Worm (Caenorhabditis elegans) whole organism, L4 larva: ENCODE results near the gene ZK856.14.
A peak's percentile ranks its signal among the peaks of the same experiment; 100 is the strongest.

Source experiments
- F37D6.2 ChIP-seq: sonication (generic microtip); optimal IDR thresholded peaks from 2 replicates; lab custom pipeline; 2016; ENCODE audit warnings: mild to moderate bottlenecking, missing genetic modification characterization, missing compliant biosample characterization
- T26A8.4 ChIP-seq: fragments of 200-800 bp; sonication (Bioruptor generic); IDR thresholded peaks from 2 replicates; pipeline ENCODE4 v1.3.6; 2022; ENCODE audit warnings: missing genetic modification characterization, missing compliant biosample characterization
- ZK337.2 ChIP-seq: fragments of 200-800 bp; sonication (Bioruptor generic); IDR thresholded peaks from 2 replicates; pipeline ENCODE4 v1.3.6; 2022; ENCODE audit warnings: missing genetic modification reagents, missing genetic modification characterization, missing compliant biosample characterization
- aha-1 ChIP-seq: fragments of 150-350 bp; peaks from one replicate; lab custom pipeline; 2014; ENCODE audit warnings: missing biosample characterization, missing genetic modification characterization
- aly-2 ChIP-seq: sonication (generic microtip); optimal IDR thresholded peaks from 2 replicates; lab custom pipeline; 2018; ENCODE audit warnings: missing biosample characterization, missing genetic modification characterization
- ama-1 ChIP-seq: fragments of 150-350 bp; optimal IDR thresholded peaks from 2 replicates; lab custom pipeline; 2014; ENCODE audit warnings: inconsistent platforms, mixed read lengths
- arid-1 ChIP-seq: fragments of 200-800 bp; sonication (Bioruptor generic); conservative IDR thresholded peaks from 2 replicates; pipeline ENCODE4 v1.3.6; 2022; ENCODE audit warnings: missing genetic modification reagents, missing genetic modification characterization, missing compliant biosample characterization
- attf-4 ChIP-seq: sonication (generic microtip); optimal IDR thresholded peaks from 3 replicates; lab custom pipeline; 2017; ENCODE audit warnings: missing biosample characterization, missing genetic modification characterization
- ceh-44 ChIP-seq: fragments of 200-800 bp; sonication (Bioruptor generic); IDR thresholded peaks from 2 replicates; pipeline ENCODE4 v1.3.6; 2022; ENCODE audit warnings: missing genetic modification reagents, missing genetic modification characterization, missing compliant biosample characterization
- ces-1 ChIP-seq: fragments of 150-350 bp; sonication (generic microtip); optimal IDR thresholded peaks from 4 replicates; lab custom pipeline; 2014; ENCODE audit warnings: missing biosample characterization, missing genetic modification reagents, missing genetic modification characterization
- cey-2 ChIP-seq: sonication (generic microtip); optimal IDR thresholded peaks from 3 replicates; lab custom pipeline; 2017; ENCODE audit warnings: missing genetic modification characterization, mild to moderate bottlenecking, missing compliant biosample characterization, antibody characterized with exemption, borderline replicate concordance; ENCODE audit not compliant: insufficient read depth
- ctbp-1 ChIP-seq: fragments of 200-800 bp; sonication (Bioruptor generic); IDR thresholded peaks from 2 replicates; pipeline ENCODE4 v1.3.6; 2022; ENCODE audit warnings: missing genetic modification reagents, missing genetic modification characterization, missing compliant biosample characterization
- daf-16 ChIP-seq, 3 experiments: sonication (generic microtip); optimal IDR thresholded peaks; 2 replicates each; lab custom pipeline; 2016 to 2017; ENCODE audit warnings: missing genetic modification characterization in 3 of 3, missing genetic modification reagents in 3 of 3, mild to moderate bottlenecking in 2 of 3, missing compliant biosample characterization in 2 of 3, missing biosample characterization in 1 of 3, moderate library complexity in 1 of 3
- daf-19 ChIP-seq: fragments of 200-800 bp; sonication (Bioruptor generic); conservative IDR thresholded peaks from 2 replicates; pipeline ENCODE4 v1.3.6; 2022; ENCODE audit warnings: missing genetic modification characterization, missing compliant biosample characterization
- dmd-6 ChIP-seq: fragments of 200-800 bp; sonication (Bioruptor generic); IDR thresholded peaks from 2 replicates; pipeline ENCODE4 v1.3.6; 2022; ENCODE audit warnings: missing genetic modification reagents, missing genetic modification characterization, missing compliant biosample characterization
- dmd-9 ChIP-seq: fragments of 200-800 bp; sonication (Bioruptor generic); IDR thresholded peaks from 2 replicates; pipeline ENCODE4 v1.3.6; 2022; ENCODE audit warnings: missing genetic modification reagents, missing genetic modification characterization, missing compliant biosample characterization
- dve-1 ChIP-seq: sonication (generic microtip); optimal IDR thresholded peaks from 2 replicates; lab custom pipeline; 2017; ENCODE audit warnings: antibody characterized with exemption, mild to moderate bottlenecking, missing genetic modification characterization, missing compliant biosample characterization; ENCODE audit not compliant: insufficient read depth
- hif-1 ChIP-seq, 2 experiments: sonication (generic microtip); optimal IDR thresholded peaks; 2 replicates each; lab custom pipeline; 2016 to 2017; ENCODE audit warnings: missing compliant biosample characterization in 2 of 2, missing genetic modification characterization in 2 of 2, missing genetic modification reagents in 2 of 2, missing genotype in 2 of 2, mild to moderate bottlenecking in 1 of 2
- hlh-30 ChIP-seq: sonication (generic microtip); optimal IDR thresholded peaks from 2 replicates; lab custom pipeline; 2017; ENCODE audit warnings: antibody characterized with exemption, mild to moderate bottlenecking, missing genetic modification characterization, missing compliant biosample characterization; ENCODE audit not compliant: insufficient read depth
- lin-38 ChIP-seq: fragments of 200-800 bp; sonication (Bioruptor generic); IDR thresholded peaks from 2 replicates; pipeline ENCODE4 v1.3.6; 2022; ENCODE audit warnings: missing genetic modification reagents, missing genetic modification characterization, missing compliant biosample characterization
- madf-9 ChIP-seq: fragments of 200-800 bp; sonication (Bioruptor generic); conservative IDR thresholded peaks from 2 replicates; pipeline ENCODE4 v1.3.6; 2022; ENCODE audit warnings: missing genetic modification reagents, missing genetic modification characterization, missing compliant biosample characterization
- mdl-1 ChIP-seq, 2 experiments: fragments of 150-350 bp in 1 of 2; sonication (generic microtip) in 1 of 2; optimal IDR thresholded peaks; 2 replicates each; lab custom pipeline; 2014 to 2017; ENCODE audit warnings: missing biosample characterization in 2 of 2, missing genetic modification characterization in 2 of 2
- mxl-2 ChIP-seq: fragments of 200-800 bp; sonication (Bioruptor generic); conservative IDR thresholded peaks from 2 replicates; pipeline ENCODE4 v1.3.6; 2022; ENCODE audit warnings: missing genetic modification reagents, missing genetic modification characterization, missing compliant biosample characterization
- nhr-237 ChIP-seq: sonication (generic microtip); optimal IDR thresholded peaks from 2 replicates; lab custom pipeline; 2017; ENCODE audit warnings: missing biosample characterization, missing genetic modification characterization
- nhr-28 ChIP-seq: fragments of 150-350 bp; optimal IDR thresholded peaks from 2 replicates; lab custom pipeline; 2014; ENCODE audit warnings: missing biosample characterization, missing genetic modification characterization
- nhr-48 ChIP-seq: sonication (generic microtip); optimal IDR thresholded peaks from 2 replicates; lab custom pipeline; 2016; ENCODE audit warnings: mild to moderate bottlenecking, missing genetic modification characterization, missing compliant biosample characterization
- nhr-76 ChIP-seq: fragments of 150-350 bp; optimal IDR thresholded peaks from 2 replicates; lab custom pipeline; 2014; ENCODE audit warnings: missing biosample characterization, missing genetic modification characterization
- nhr-77 ChIP-seq: fragments of 150-350 bp; optimal IDR thresholded peaks from 2 replicates; lab custom pipeline; 2014; ENCODE audit warnings: missing biosample characterization, missing genetic modification characterization
- pha-4 ChIP-seq, 2 experiments: fragments of 150-350 bp in 1 of 2; fragments of 200-800 bp in 1 of 2; sonication (Bioruptor generic) in 1 of 2; IDR thresholded peaks in 1 of 2; optimal IDR thresholded peaks in 1 of 2; 2 replicates each; pipeline versions ENCODE4 v1.3.6 to Lab custom; 2014 to 2022; ENCODE audit warnings: missing genetic modification characterization in 2 of 2, missing genetic modification reagents in 2 of 2, missing biosample characterization in 1 of 2, missing compliant biosample characterization in 1 of 2
- php-3 ChIP-seq: fragments of 200-800 bp; sonication (Bioruptor generic); IDR thresholded peaks from 2 replicates; pipeline ENCODE4 v1.3.6; 2022; ENCODE audit warnings: missing genetic modification reagents, missing genetic modification characterization, missing compliant biosample characterization
- pqm-1 ChIP-seq: sonication (generic microtip); optimal IDR thresholded peaks from 2 replicates; lab custom pipeline; 2017; ENCODE audit warnings: missing biosample characterization, missing genetic modification characterization
- sdz-12 ChIP-seq: fragments of 200-800 bp; sonication (Bioruptor generic); optimal IDR thresholded peaks from 2 replicates; lab custom pipeline; 2018; ENCODE audit warnings: mild to moderate bottlenecking, missing genetic modification characterization, missing compliant biosample characterization
- skn-1 ChIP-seq: fragments of 150-350 bp; optimal IDR thresholded peaks from 2 replicates; lab custom pipeline; 2014; ENCODE audit warnings: missing biosample characterization, missing genetic modification characterization
- tag-97 ChIP-seq: fragments of 200-800 bp; sonication (Bioruptor generic); IDR thresholded peaks from 2 replicates; pipeline ENCODE4 v1.3.6; 2022; ENCODE audit warnings: missing genetic modification characterization, missing compliant biosample characterization
- tra-1 ChIP-seq: fragments of 200-800 bp; sonication (Bioruptor generic); IDR thresholded peaks from 2 replicates; pipeline ENCODE4 v1.3.6; 2022; ENCODE audit warnings: missing genetic modification reagents, missing genetic modification characterization, missing compliant biosample characterization
- unc-62 ChIP-seq, 3 experiments: fragments of 150-350 bp in 1 of 3; sonication (generic microtip); optimal IDR thresholded peaks in 2 of 3; peaks in 1 of 3; 1 replicate in 1 of 3; 2 replicates in 2 of 3; lab custom pipeline; 2014 to 2017; ENCODE audit warnings: missing biosample characterization in 3 of 3, missing genetic modification characterization in 3 of 3, missing genetic modification reagents in 3 of 3, missing genotype in 1 of 3
- ztf-7 ChIP-seq: fragments of 150-350 bp; optimal IDR thresholded peaks from 2 replicates; lab custom pipeline; 2014; ENCODE audit warnings: missing biosample characterization, missing genetic modification characterization

The ZK856.14 gene

DNA sequence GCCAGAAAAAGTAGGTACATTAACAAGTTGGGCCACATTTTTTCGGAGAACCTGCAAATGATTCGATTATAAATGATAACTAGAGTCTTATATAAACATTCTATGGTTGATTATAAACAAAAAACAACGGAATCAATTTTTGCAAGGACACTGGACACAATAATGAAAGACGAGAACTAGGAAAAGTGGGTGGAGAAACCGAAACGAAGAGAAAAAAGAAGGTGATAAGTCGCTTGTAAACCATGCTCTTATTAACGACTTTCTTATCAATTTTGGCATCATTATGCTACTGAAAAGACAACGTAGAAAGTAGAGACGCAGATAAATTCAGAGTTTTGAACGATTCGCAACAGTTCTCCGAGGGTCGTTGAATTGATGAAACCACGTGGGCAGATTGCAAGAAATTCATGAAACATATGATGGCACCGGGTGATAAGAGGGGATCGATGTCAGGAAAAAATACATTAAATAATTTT lies 26.7 kb upstream of the ZK856.14 start, which contains the start of gene ZK856.5 (continued):
- no peak for TF ChIP-seq daf-16 (GFP tag; optimal IDR thresholded peaks at IDR 0.05; lab: Kevin White, UChicago)
- peak; percentile 69 for TF ChIP-seq daf-16 (tag; optimal IDR thresholded peaks at IDR 0.05; lab: Kevin White, UChicago)
- TF ChIP-seq dmd-6 (GFP tag; lab: Robert Waterston, UW) = no peak; the same call in 1 of the 2 replicates
- no peak for TF ChIP-seq skn-1 (tag; lab: Kevin White, UChicago)
- TF ChIP-seq lin-38 (GFP tag; lab: Robert Waterston, UW) = no peak
- TF ChIP-seq nhr-237 = no peak
- no peak for TF ChIP-seq cey-2 (tag; lab: Kevin White, UChicago)
- no peak for TF ChIP-seq tag-97 (GFP tag; lab: Robert Waterston, UW)
- TF ChIP-seq mdl-1 (tag; optimal IDR thresholded peaks at IDR 0.05; lab: Kevin White, UChicago) = peak in 1 of 2 experiments; percentile 37
- no peak for TF ChIP-seq pha-4 (GFP tag; IDR thresholded peaks at IDR 0.05; lab: Robert Waterston, UW)
- TF ChIP-seq pha-4 (tag; optimal IDR thresholded peaks at IDR 0.05; lab: Kevin White, UChicago) = no peak
- TF ChIP-seq ctbp-1 (GFP tag; lab: Robert Waterston, UW) = no peak
- TF ChIP-seq ama-1 (lab: Kevin White, UChicago) = no peak
- TF ChIP-seq hif-1 (tag; optimal IDR thresholded peaks at IDR 0.05; lab: Kevin White, UChicago) = no peak
- no peak for TF ChIP-seq ces-1 (GFP tag; lab: Kevin White, UChicago)
- TF ChIP-seq ztf-7 = no peak
- TF ChIP-seq aly-2 (tag; lab: Kevin White, UChicago) = no peak
- no peak for TF ChIP-seq madf-9 (GFP tag; lab: Robert Waterston, UW)
- no peak for TF ChIP-seq F37D6.2 (tag; lab: Kevin White, UChicago)
- TF ChIP-seq arid-1 = no peak
- TF ChIP-seq php-3 (GFP tag; lab: Robert Waterston, UW) = peak; percentile 95
- no peak for TF ChIP-seq nhr-77 (tag; lab: Kevin White, UChicago)
- no peak for TF ChIP-seq dmd-9
- peak; percentile 34; the same call in 1 of the 2 replicates for TF ChIP-seq tra-1 (GFP tag; lab: Robert Waterston, UW)
- TF ChIP-seq daf-19 (GFP tag; lab: Robert Waterston, UW) = no peak
- peak; percentile 3 for TF ChIP-seq nhr-48 (tag; lab: Kevin White, UChicago)
- TF ChIP-seq hlh-30 (tag; lab: Kevin White, UChicago) = peak; percentile 21
- TF ChIP-seq attf-4 (tag; lab: Kevin White, UChicago) = no peak
- TF ChIP-seq dve-1 (tag; lab: Kevin White, UChicago) = peak; percentile 67
- no peak for TF ChIP-seq ceh-44 (GFP tag; lab: Robert Waterston, UW)
- TF ChIP-seq mxl-2 (GFP tag; lab: Robert Waterston, UW) = no peak
- no peak for TF ChIP-seq ZK337.2 (GFP tag; lab: Robert Waterston, UW)

DNA sequence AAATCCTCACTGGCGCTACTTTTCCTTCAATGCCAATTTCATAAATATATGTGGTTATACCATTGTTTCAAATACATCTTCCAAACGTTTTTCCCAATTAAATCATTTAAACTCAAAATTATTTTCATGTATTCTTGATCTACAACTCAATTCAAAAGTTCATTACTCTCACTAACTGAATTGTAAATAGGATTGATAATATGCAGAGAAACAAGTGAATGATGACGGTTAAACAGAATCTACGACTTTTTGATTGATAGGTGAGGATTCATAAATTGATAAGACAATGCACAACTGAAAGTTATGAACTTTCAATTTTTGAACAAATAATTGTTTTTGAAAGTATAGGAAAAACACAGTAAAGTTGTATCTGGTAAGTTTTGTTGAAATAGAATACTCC lies 25.6 kb upstream of the ZK856.14 start:
- TF ChIP-seq skn-1 (tag; lab: Kevin White, UChicago) (no peak), T26A8.4 (GFP tag; lab: Robert Waterston, UW) (no peak), pha-4 (GFP tag; IDR thresholded peaks at IDR 0.05; lab: Robert Waterston, UW) (no peak), pha-4 (tag; optimal IDR thresholded peaks at IDR 0.05; lab: Kevin White, UChicago) (no peak), tra-1 (GFP tag; lab: Robert Waterston, UW) (no peak), php-3 (GFP tag; lab: Robert Waterston, UW) (peak; percentile 14; the same call in 1 of the 2 replicates), aha-1 (tag; lab: Kevin White, UChicago) (peak; percentile 41), sdz-12 (no peak), unc-62 (GFP tag; optimal IDR thresholded peaks at IDR 0.05 in 1 of 2; lab: Kevin White, UChicago) (peak in 1 of 2 experiments; percentile 13), unc-62 (tag; optimal IDR thresholded peaks at IDR 0.05; lab: Kevin White, UChicago) (no peak), nhr-76 (tag; lab: Kevin White, UChicago) (no peak), daf-16 (GFP tag; optimal IDR thresholded peaks at IDR 0.05; lab: Kevin White, UChicago) (no peak), daf-16 (tag; optimal IDR thresholded peaks at IDR 0.05; lab: Kevin White, UChicago) (peak; percentile 91), pqm-1 (tag; lab: Kevin White, UChicago) (peak; percentile 11), ztf-7 (no peak), nhr-28 (tag; lab: Kevin White, UChicago) (peak; percentile 23)
